Fruit fly (Drosophila melanogaster) S2 (cell line): Measurements from ENCODE around the gene CG3557.

ENCODE experiments used
- CG8478 ChIP-seq: fragments of >200 bp; optimal IDR thresholded peaks from 2 replicates; lab custom pipeline; 2018
- CTCF ChIP-seq, 2 experiments: fragments of >200 bp; optimal IDR thresholded peaks; 2 replicates each; lab custom pipeline; 2018

dm6 chr2L:2413093-2413492 is 27.5 kb upstream of the CG3557 start:
- TF ChIP-seq CG8478 (lab: Kevin White, UChicago): no peak
- TF ChIP-seq CTCF (optimal IDR thresholded peaks at IDR 0.05; lab: Kevin White, UChicago): no peak
